Fruit fly (Drosophila melanogaster): ENCODE data around the gene CG3437.

Gene CG3437

dm6 chr3L:9461670-9462246 lies 4.3 kb upstream of the CG3437 start (continued):
- TF ChIP-seq CG6272 (GFP tag; IDR thresholded peaks at IDR 0.05) (peak; percentile 39; the same call in 1 of the 2 replicates), zf30C (GFP tag; optimal IDR thresholded peaks at IDR 0.05) (no peak), CG32772 (GFP tag; IDR thresholded peaks at IDR 0.05) (peak; percentile 49), lola (GFP tag; optimal IDR thresholded peaks at IDR 0.05) (no peak), Dbx (GFP tag; IDR thresholded peaks at IDR 0.05) (no peak), fd102C (GFP tag; optimal IDR thresholded peaks at IDR 0.05) (peak; percentile 71), CG13296 (GFP tag; optimal IDR thresholded peaks at IDR 0.05) (no peak), ftz-f1 (GFP tag; optimal IDR thresholded peaks at IDR 0.05) (peak; percentile 54), CG6654 (GFP tag; optimal IDR thresholded peaks at IDR 0.05) (peak; percentile 27), Blimp-1 (GFP tag; optimal IDR thresholded peaks at IDR 0.05) (peak; percentile 3), kah (GFP tag; optimal IDR thresholded peaks at IDR 0.05) (peak; percentile 59), vfl (GFP tag; optimal IDR thresholded peaks at IDR 0.05) (peak; percentile 29), CG17612 (GFP tag; IDR thresholded peaks at IDR 0.05) (no peak), pros (GFP tag; optimal IDR thresholded peaks at IDR 0.05) (peak; percentile 73), CG17328 (GFP tag; IDR thresholded peaks at IDR 0.05) (peak; percentile 65), CG12769 (tag; optimal IDR thresholded peaks at IDR 0.05) (peak; percentile 53), ci (GFP tag; IDR thresholded peaks at IDR 0.05) (peak; percentile 73; the same call in 2 of the 3 replicates), CG2199 (GFP tag; IDR thresholded peaks at IDR 0.05) (peak; percentile 73; the same call in 2 of the 3 replicates), psq (GFP tag; optimal IDR thresholded peaks at IDR 0.05) (no peak), stc (GFP tag; IDR thresholded peaks at IDR 0.05) (0 out of 2 replicates have a peak, but pooled peaks have one; percentile 27), CG12744 (GFP tag; optimal IDR thresholded peaks at IDR 0.05) (no peak), chm (GFP tag; IDR thresholded peaks at IDR 0.05) (no peak), bowl (GFP tag; IDR thresholded peaks at IDR 0.05) (no peak), cato (GFP tag; optimal IDR thresholded peaks at IDR 0.05; ENCODE audit: borderline replicate concordance) (no peak), Hand (GFP tag; optimal IDR thresholded peaks at IDR 0.05) (no peak), Abd-B (GFP tag; optimal IDR thresholded peaks at IDR 0.05) (peak; percentile 63), Drgx (GFP tag; IDR thresholded peaks at IDR 0.05) (peak; percentile 15; the same call in 1 of the 2 replicates), fd64A (GFP tag; optimal IDR thresholded peaks at IDR 0.05) (no peak), ara (GFP tag; IDR thresholded peaks at IDR 0.05) (peak; percentile 66; the same call in 1 of the 2 replicates), CG18764 (GFP tag; optimal IDR thresholded peaks at IDR 0.05) (peak; percentile 28), p53 (GFP tag; optimal IDR thresholded peaks at IDR 0.05) (no peak), CG7987 (GFP tag; optimal IDR thresholded peaks at IDR 0.05) (peak; percentile 16), Lhr (GFP tag; optimal IDR thresholded peaks at IDR 0.05) (no peak), gem (tag; optimal IDR thresholded peaks at IDR 0.05) (peak; percentile 18), Oli (tag; optimal IDR thresholded peaks at IDR 0.05) (peak; percentile 35), CG8765 (GFP tag; IDR thresholded peaks at IDR 0.05) (0 out of 2 replicates have a peak, but pooled peaks have one; percentile 21), CG15269 (tag; optimal IDR thresholded peaks at IDR 0.05) (no peak), Awh (GFP tag; IDR thresholded peaks at IDR 0.05) (no peak), CG32532 (GFP tag; IDR thresholded peaks at IDR 0.05) (peak; percentile 62), Rx (GFP tag; IDR thresholded peaks at IDR 0.05) (no peak), usp (GFP tag; optimal IDR thresholded peaks at IDR 0.05) (no peak), phol (tag; optimal IDR thresholded peaks at IDR 0.05) (peak; percentile 71), Lim3 (GFP tag; IDR thresholded peaks at IDR 0.05) (no peak), vnd (GFP tag; IDR thresholded peaks at IDR 0.05; ENCODE audit: partially characterized antibody) (no peak), Fer3 (tag; optimal IDR thresholded peaks at IDR 0.05) (peak; percentile 17), wdn (GFP tag; IDR thresholded peaks at IDR 0.05) (peak; percentile 54; the same call in 1 of the 2 replicates), ac (GFP tag; optimal IDR thresholded peaks at IDR 0.05) (peak; percentile 29), tio (GFP tag; optimal IDR thresholded peaks at IDR 0.05) (no peak), NC2β (GFP tag; optimal IDR thresholded peaks at IDR 0.05) (peak; percentile 1), CG7556 (GFP tag; optimal IDR thresholded peaks at IDR 0.05) (no peak)
